Worm (Caenorhabditis elegans) whole organism, mixed stage, embryonic: ENCODE results near the gene pigs-1.

Source experiments
- M03D4.4 ChIP-seq: sonication (generic microtip); optimal IDR thresholded peaks from 2 replicates; lab custom pipeline; 2017; ENCODE audit warnings: mild to moderate bottlenecking, missing genetic modification characterization, missing compliant biosample characterization
- bed-3 ChIP-seq: fragments of 200-800 bp; sonication (Bioruptor generic); optimal IDR thresholded peaks from 3 replicates; lab custom pipeline; 2018; ENCODE audit warnings: mild to moderate bottlenecking, missing genetic modification characterization, moderate library complexity, missing compliant biosample characterization
- blmp-1 ChIP-seq: fragments of 150-350 bp; optimal IDR thresholded peaks from 2 replicates; lab custom pipeline; 2014; ENCODE audit warnings: missing biosample characterization, missing genetic modification characterization
- ceh-39 ChIP-seq: fragments of 150-350 bp; optimal IDR thresholded peaks from 2 replicates; lab custom pipeline; 2014; ENCODE audit warnings: missing biosample characterization, missing genetic modification characterization
- ceh-43 ChIP-seq: fragments of 200-800 bp; sonication (Bioruptor generic); optimal IDR thresholded peaks from 2 replicates; lab custom pipeline; 2018; ENCODE audit warnings: mild to moderate bottlenecking, missing genetic modification characterization, moderate library complexity, missing compliant biosample characterization
- ceh-83 ChIP-seq: fragments of 200-800 bp; sonication (Bioruptor generic); optimal IDR thresholded peaks from 2 replicates; lab custom pipeline; 2018; ENCODE audit warnings: mild to moderate bottlenecking, missing genetic modification characterization, missing compliant biosample characterization
- ces-1 ChIP-seq: fragments of 150-350 bp; optimal IDR thresholded peaks from 2 replicates; lab custom pipeline; 2014; ENCODE audit warnings: missing biosample characterization, missing genetic modification reagents, missing genetic modification characterization
- cnd-1 ChIP-seq: fragments of 200-800 bp; sonication (Bioruptor generic); optimal IDR thresholded peaks from 2 replicates; lab custom pipeline; 2018; ENCODE audit warnings: mild to moderate bottlenecking, missing genetic modification characterization, missing compliant biosample characterization
- drap-1 ChIP-seq: fragments of 200-800 bp; sonication (Bioruptor generic); optimal IDR thresholded peaks from 3 replicates; lab custom pipeline; 2018; ENCODE audit warnings: mild to moderate bottlenecking, missing genetic modification characterization, missing compliant biosample characterization
- elt-1 ChIP-seq: sonication (generic microtip); optimal IDR thresholded peaks from 2 replicates; lab custom pipeline; 2017; ENCODE audit warnings: missing genetic modification characterization, mild to moderate bottlenecking, missing compliant biosample characterization, antibody characterized with exemption, moderate library complexity, borderline replicate concordance; ENCODE audit not compliant: insufficient read depth
- elt-3 ChIP-seq: fragments of 150-350 bp; optimal IDR thresholded peaks from 2 replicates; lab custom pipeline; 2014; ENCODE audit warnings: missing biosample characterization, missing genetic modification characterization
- hlh-1 ChIP-seq: fragments of 150-350 bp; optimal IDR thresholded peaks from 2 replicates; lab custom pipeline; 2014; ENCODE audit warnings: missing biosample characterization, missing genetic modification reagents, missing genetic modification characterization
- lin-13 ChIP-seq: fragments of 150-350 bp; optimal IDR thresholded peaks from 2 replicates; lab custom pipeline; 2014; ENCODE audit warnings: missing biosample characterization, missing genetic modification characterization
- lin-32 ChIP-seq: fragments of 200-800 bp; sonication (Bioruptor generic); optimal IDR thresholded peaks from 2 replicates; lab custom pipeline; 2018; ENCODE audit warnings: mild to moderate bottlenecking, missing genetic modification characterization, missing compliant biosample characterization
- lsy-2 ChIP-seq: fragments of 150-350 bp; optimal IDR thresholded peaks from 2 replicates; lab custom pipeline; 2014; ENCODE audit warnings: missing biosample characterization, missing genetic modification characterization
- mab-5 ChIP-seq: fragments of 150-350 bp; optimal IDR thresholded peaks from 2 replicates; lab custom pipeline; 2014; ENCODE audit warnings: missing biosample characterization, missing genetic modification characterization
- mep-1 ChIP-seq: fragments of 150-350 bp; optimal IDR thresholded peaks from 2 replicates; lab custom pipeline; 2017; ENCODE audit warnings: missing biosample characterization, missing genetic modification reagents, missing genetic modification characterization, inconsistent platforms
- mls-2 ChIP-seq: sonication (generic microtip); optimal IDR thresholded peaks from 2 replicates; lab custom pipeline; 2016; ENCODE audit warnings: mild to moderate bottlenecking, missing genetic modification characterization, moderate library complexity, missing compliant biosample characterization
- nhr-12 ChIP-seq: fragments of 150-350 bp; optimal IDR thresholded peaks from 2 replicates; lab custom pipeline; 2014; ENCODE audit warnings: missing biosample characterization, missing genetic modification characterization
- nhr-2 ChIP-seq: fragments of 150-350 bp; optimal IDR thresholded peaks from 2 replicates; lab custom pipeline; 2014; ENCODE audit warnings: missing biosample characterization, missing genetic modification characterization
- nhr-237 ChIP-seq: fragments of 150-350 bp; optimal IDR thresholded peaks from 2 replicates; lab custom pipeline; 2014; ENCODE audit warnings: missing biosample characterization, missing genetic modification characterization
- nhr-28 ChIP-seq: fragments of 150-350 bp; optimal IDR thresholded peaks from 2 replicates; lab custom pipeline; 2014; ENCODE audit warnings: missing biosample characterization, missing genetic modification characterization
- nhr-76 ChIP-seq: sonication (generic microtip); optimal IDR thresholded peaks from 2 replicates; lab custom pipeline; 2017; ENCODE audit warnings: missing biosample characterization, missing genetic modification characterization
- pha-4 ChIP-seq: fragments of 150-350 bp; optimal IDR thresholded peaks from 2 replicates; lab custom pipeline; 2018; ENCODE audit warnings: missing biosample characterization, missing genetic modification reagents, missing genetic modification characterization
- sem-2 ChIP-seq: fragments of 200-800 bp; sonication (Bioruptor generic); optimal IDR thresholded peaks from 2 replicates; lab custom pipeline; 2018; ENCODE audit warnings: mild to moderate bottlenecking, missing genetic modification characterization, missing compliant biosample characterization
- snpc-4 ChIP-seq: fragments of 150-350 bp; optimal IDR thresholded peaks from 2 replicates; lab custom pipeline; 2014; ENCODE audit warnings: missing biosample characterization, missing genetic modification characterization
- sptf-1 ChIP-seq: sonication (generic microtip); optimal IDR thresholded peaks from 2 replicates; lab custom pipeline; 2017; ENCODE audit warnings: mild to moderate bottlenecking, missing genetic modification characterization, moderate library complexity, missing compliant biosample characterization
- tbx-8 ChIP-seq: fragments of 200-800 bp; sonication (Bioruptor generic); optimal IDR thresholded peaks from 2 replicates; lab custom pipeline; 2018; ENCODE audit warnings: mild to moderate bottlenecking, missing genetic modification characterization, moderate library complexity, missing compliant biosample characterization
- unc-120 ChIP-seq: sonication (generic microtip); optimal IDR thresholded peaks from 2 replicates; lab custom pipeline; 2017; ENCODE audit warnings: missing genetic modification characterization, missing compliant biosample characterization; ENCODE audit not compliant: poor library complexity, severe bottlenecking
- unc-39 ChIP-seq: fragments of 150-350 bp; optimal IDR thresholded peaks from 2 replicates; lab custom pipeline; 2014; ENCODE audit warnings: missing biosample characterization, missing genetic modification characterization
- unc-62 ChIP-seq: fragments of 150-350 bp; optimal IDR thresholded peaks from 2 replicates; lab custom pipeline; 2014; ENCODE audit warnings: missing biosample characterization, missing genetic modification reagents, missing genetic modification characterization
- zip-8 ChIP-seq: fragments of 150-350 bp; optimal IDR thresholded peaks from 2 replicates; lab custom pipeline; 2014; ENCODE audit warnings: missing biosample characterization, missing genetic modification characterization

pigs-1 gene

DNA sequence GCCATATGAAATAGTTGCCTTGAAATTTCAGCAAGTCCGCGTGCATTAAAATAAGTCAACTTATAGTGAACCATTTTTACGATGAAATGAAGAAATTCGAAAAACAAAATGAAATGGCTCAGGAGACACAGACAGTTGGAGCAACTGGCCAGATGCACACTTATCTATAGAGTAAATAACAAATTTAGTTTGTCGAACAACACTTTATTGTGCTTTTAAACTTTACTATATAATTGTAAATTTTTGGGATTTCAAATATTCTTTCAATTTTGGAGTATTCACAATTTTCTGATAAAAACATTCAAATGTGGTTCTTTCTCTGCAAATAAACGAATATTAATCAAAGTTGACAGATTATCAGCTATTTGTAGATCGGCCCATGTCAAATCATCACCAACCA lies 8.7 kb downstream of the pigs-1 start, which contains the start of gene gst-3:
Gene gst-3, minus strand, starts transcription at position 101 of the 400 bp plus-strand sequence.
- TF ChIP-seq mab-5 (tag; lab: Kevin White, UChicago) (no peak), drap-1 (no peak), unc-62 (no peak)

DNA sequence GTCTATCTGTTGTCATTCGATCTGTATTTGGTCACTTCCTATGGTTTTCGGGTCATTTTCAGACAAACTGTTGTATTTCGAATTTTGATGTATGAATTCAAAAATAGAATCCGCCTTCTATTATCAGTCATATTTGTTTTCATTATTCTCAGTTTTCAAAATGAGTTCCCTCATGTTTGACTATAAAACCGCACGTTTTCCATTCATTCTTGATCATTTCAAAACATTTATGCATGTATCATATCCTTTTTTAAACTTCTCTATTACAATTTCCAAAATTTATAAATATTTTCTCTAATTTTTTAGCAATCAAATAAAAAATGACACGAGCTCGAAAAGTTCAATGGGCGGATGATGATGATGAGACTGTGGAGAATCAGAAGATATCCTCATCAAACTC lies 11.0 kb downstream of the pigs-1 start, which contains the start of gene K08F4.12:
Gene K08F4.12, plus strand, starts transcription at position 301 of the 400 bp plus-strand sequence.
- no peak for TF ChIP-seq ceh-83 (GFP tag; lab: Kevin White, UChicago)
- no peak for TF ChIP-seq cnd-1
- TF ChIP-seq mep-1 (tag; lab: Kevin White, UChicago) = no peak
- TF ChIP-seq elt-3 (tag; lab: Kevin White, UChicago) = no peak
- TF ChIP-seq unc-39 (tag; lab: Kevin White, UChicago) = no peak
- TF ChIP-seq nhr-2 (tag; lab: Kevin White, UChicago) = no peak
- TF ChIP-seq sem-2 = no peak
- TF ChIP-seq drap-1 = no peak
- no peak for TF ChIP-seq blmp-1 (tag; lab: Kevin White, UChicago)
- no peak for TF ChIP-seq zip-8 (tag; lab: Kevin White, UChicago)
- TF ChIP-seq ceh-43 (GFP tag; lab: Kevin White, UChicago) = no peak
- TF ChIP-seq M03D4.4 (tag; lab: Kevin White, UChicago) = no peak
- TF ChIP-seq bed-3 (GFP tag; lab: Kevin White, UChicago) = no peak
- no peak for TF ChIP-seq mab-5 (tag; lab: Kevin White, UChicago)
- TF ChIP-seq unc-120 (tag; lab: Kevin White, UChicago) = no peak
- TF ChIP-seq ces-1 (GFP tag; lab: Kevin White, UChicago) = no peak
- TF ChIP-seq lin-32 (GFP tag; lab: Kevin White, UChicago) = no peak
- TF ChIP-seq mls-2 (tag; lab: Kevin White, UChicago) = no peak
- TF ChIP-seq nhr-76 (tag; lab: Kevin White, UChicago) = no peak
- TF ChIP-seq, all 35 proteins: peak for 0

DNA sequence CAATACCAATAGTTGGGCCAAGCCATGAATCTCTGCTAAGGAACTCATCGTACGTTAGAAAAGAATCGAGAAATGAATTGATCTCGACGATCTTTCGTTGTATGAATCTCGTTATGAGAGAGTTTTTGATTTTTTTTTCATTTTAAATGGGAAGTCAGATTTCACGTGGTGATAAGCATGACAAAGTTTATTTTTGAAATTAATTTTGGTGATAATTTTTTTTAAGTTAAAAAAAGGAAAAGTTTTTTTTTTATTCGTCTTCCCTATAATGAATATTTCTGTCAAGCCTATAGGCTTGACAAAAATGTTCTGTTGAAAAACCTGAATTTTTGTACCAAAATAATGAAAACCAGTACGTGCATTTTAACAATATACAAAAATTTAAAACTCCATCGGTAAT lies 13.0 kb downstream of the pigs-1 start, which contains the start of gene K08F4.5:
Gene K08F4.5, minus strand, starts transcription at position 101 of the 400 bp plus-strand sequence.
- TF ChIP-seq pha-4 (tag; lab: Kevin White, UChicago) (no peak), cnd-1 (no peak), mls-2 (tag; lab: Kevin White, UChicago) (no peak), ceh-43 (GFP tag; lab: Kevin White, UChicago) (no peak), mep-1 (tag; lab: Kevin White, UChicago) (no peak), zip-8 (tag; lab: Kevin White, UChicago) (no peak), nhr-237 (tag; lab: Kevin White, UChicago) (no peak), ceh-83 (GFP tag; lab: Kevin White, UChicago) (no peak), nhr-2 (tag; lab: Kevin White, UChicago) (no peak), sem-2 (no peak), unc-120 (tag; lab: Kevin White, UChicago) (no peak), tbx-8 (no peak)

DNA sequence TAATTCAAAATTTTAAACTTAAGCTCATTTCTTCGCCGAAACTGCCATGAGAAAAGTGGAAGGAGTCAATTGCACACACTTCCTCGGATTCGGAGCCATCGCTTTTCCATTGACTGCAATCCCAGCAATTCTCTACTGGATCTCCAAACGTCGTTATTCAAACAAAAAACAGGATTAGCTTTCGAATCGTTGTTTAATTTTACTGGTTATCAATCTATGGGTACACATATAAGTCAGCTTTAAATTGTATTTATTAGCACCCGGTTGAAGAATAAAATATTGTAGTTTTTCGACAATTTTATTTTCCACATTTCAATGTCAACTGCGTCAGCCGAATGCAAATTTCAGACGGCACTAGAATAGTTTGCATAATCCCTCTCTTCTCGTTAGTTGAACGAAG lies 18.9 kb downstream of the pigs-1 start, which contains the start of gene glt-3:
Gene glt-3, plus strand, starts transcription at position 301 of the 400 bp plus-strand sequence.
- TF ChIP-seq nhr-237 (tag; lab: Kevin White, UChicago) = no peak
- TF ChIP-seq nhr-28 = no peak
- no peak for TF ChIP-seq drap-1
- no peak for TF ChIP-seq elt-3 (tag; lab: Kevin White, UChicago)
- no peak for TF ChIP-seq nhr-76 (tag; lab: Kevin White, UChicago)
- TF ChIP-seq nhr-2 (tag; lab: Kevin White, UChicago) = no peak
- no peak for TF ChIP-seq bed-3 (GFP tag; lab: Kevin White, UChicago)
- no peak for TF ChIP-seq elt-1 (tag; lab: Kevin White, UChicago)
- TF ChIP-seq cnd-1 = no peak
- TF ChIP-seq lin-13 (tag; lab: Kevin White, UChicago) = no peak
- TF ChIP-seq tbx-8 = no peak
- no peak for TF ChIP-seq snpc-4 (tag; lab: Kevin White, UChicago)
- TF ChIP-seq ces-1 (GFP tag; lab: Kevin White, UChicago) = no peak
- TF ChIP-seq blmp-1 (tag; lab: Kevin White, UChicago) = no peak
- TF ChIP-seq unc-39 (tag; lab: Kevin White, UChicago) = no peak
- no peak for TF ChIP-seq unc-120 (tag; lab: Kevin White, UChicago)
- TF ChIP-seq mep-1 (tag; lab: Kevin White, UChicago) = no peak
- TF ChIP-seq lsy-2 (tag; lab: Kevin White, UChicago) = no peak

DNA sequence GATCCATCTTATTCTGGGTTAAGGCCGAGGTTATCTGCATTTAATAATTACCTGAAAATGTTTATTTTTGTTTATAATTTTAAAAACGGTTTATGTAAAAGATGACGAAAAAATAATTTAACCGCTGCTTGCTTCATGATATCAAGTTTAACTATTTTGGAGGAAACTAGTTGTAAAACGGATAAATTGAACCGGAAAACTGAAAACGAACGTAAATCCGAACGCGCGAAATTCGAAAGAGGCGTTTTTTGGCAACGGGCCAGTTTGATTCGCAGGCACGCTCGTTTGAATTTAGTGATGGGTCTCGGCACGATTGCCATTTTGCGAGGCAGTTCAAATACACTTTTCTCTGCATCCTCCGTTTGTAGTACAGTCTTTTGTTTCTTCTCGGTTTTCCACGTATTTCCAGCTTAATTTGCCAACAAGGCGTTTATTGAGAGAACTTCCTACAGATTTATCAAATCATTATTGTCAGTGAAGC lies 19.9 kb downstream of the pigs-1 start, which contains the start of the genes gtbp-1 and K08F4.3:
Gene gtbp-1, minus strand, starts transcription at position 51 of the 481 bp plus-strand sequence.
Gene K08F4.3, plus strand, starts transcription at position 352 of the 481 bp plus-strand sequence.
- TF ChIP-seq M03D4.4 (tag; lab: Kevin White, UChicago) = peak; percentile 23
- TF ChIP-seq unc-39 (tag; lab: Kevin White, UChicago) = no peak
- no peak for TF ChIP-seq snpc-4 (tag; lab: Kevin White, UChicago)
- TF ChIP-seq elt-1 (tag; lab: Kevin White, UChicago) = no peak
- TF ChIP-seq ceh-83 (GFP tag; lab: Kevin White, UChicago) = no peak
- TF ChIP-seq pha-4 (tag; lab: Kevin White, UChicago) = peak; percentile 47
- no peak for TF ChIP-seq lin-32 (GFP tag; lab: Kevin White, UChicago)
- TF ChIP-seq sptf-1 (tag; lab: Kevin White, UChicago) = no peak
- TF ChIP-seq lin-13 (tag; lab: Kevin White, UChicago) = peak; percentile 57
- peak; percentile 74 for TF ChIP-seq mep-1 (tag; lab: Kevin White, UChicago)
- no peak for TF ChIP-seq cnd-1
- TF ChIP-seq ceh-43 (GFP tag; lab: Kevin White, UChicago) = no peak
- TF ChIP-seq ces-1 (GFP tag; lab: Kevin White, UChicago) = no peak
- TF ChIP-seq blmp-1 (tag; lab: Kevin White, UChicago) = no peak
- no peak for TF ChIP-seq bed-3 (GFP tag; lab: Kevin White, UChicago)
- TF ChIP-seq hlh-1 (tag; lab: Kevin White, UChicago) = peak; percentile 6
- no peak for TF ChIP-seq nhr-76 (tag; lab: Kevin White, UChicago)
- TF ChIP-seq sem-2 = no peak
- no peak for TF ChIP-seq elt-3 (tag; lab: Kevin White, UChicago)
- no peak for TF ChIP-seq nhr-12 (tag; lab: Kevin White, UChicago)
- no peak for TF ChIP-seq unc-62
- TF ChIP-seq tbx-8 = no peak
- TF ChIP-seq mls-2 (tag; lab: Kevin White, UChicago) = no peak
- TF ChIP-seq drap-1 = no peak
- peak; percentile 52 for TF ChIP-seq ceh-39
- TF ChIP-seq nhr-237 (tag; lab: Kevin White, UChicago) = peak; percentile 39
- TF ChIP-seq mab-5 (tag; lab: Kevin White, UChicago) = no peak
- TF ChIP-seq nhr-28 = no peak
- TF ChIP-seq unc-120 (tag; lab: Kevin White, UChicago) = peak; percentile 74
- TF ChIP-seq lsy-2 (tag; lab: Kevin White, UChicago) = peak; percentile 73
- TF ChIP-seq zip-8 (tag; lab: Kevin White, UChicago) = no peak
